Fruit fly (Drosophila melanogaster) Kc167 (cell line): Measurements from ENCODE around the gene Hel89B.

Experiments
- Myc ChIP-seq: fragments of >200 bp; optimal IDR thresholded peaks from 2 replicates; lab custom pipeline; 2017; ENCODE audit warnings: missing external identifiers
- h ChIP-seq: fragments of >200 bp; optimal IDR thresholded peaks from 3 replicates; lab custom pipeline; 2018; ENCODE audit warnings: missing external identifiers
- insv ChIP-seq: fragments of >200 bp; optimal IDR thresholded peaks from 3 replicates; lab custom pipeline; 2018; ENCODE audit warnings: missing external identifiers
- psq ChIP-seq: fragments of >200 bp; optimal IDR thresholded peaks from 2 replicates; lab custom pipeline; 2017; ENCODE audit warnings: missing external identifiers
- ttk ChIP-seq: sonication (Bioruptor generic); optimal IDR thresholded peaks from 2 replicates; lab custom pipeline; 2017; ENCODE audit warnings: missing external identifiers

dm6 chr3R:16030445-16030844 lies 57.3 kb downstream of the Hel89B start:
- TF ChIP-seq insv: no peak
- no peak for TF ChIP-seq ttk (lab: Kevin White, UChicago)
- TF ChIP-seq h (lab: Kevin White, UChicago): no peak
- TF ChIP-seq psq: no peak
- TF ChIP-seq Myc: no peak
